Worm (Caenorhabditis elegans) whole organism, young adult: ENCODE results near the gene W01D2.3.
A peak's percentile ranks its signal among the peaks of the same experiment; 100 is the strongest.

ENCODE experiments used
- B0261.1 ChIP-seq: sonication (generic microtip); optimal IDR thresholded peaks from 2 replicates; lab custom pipeline; 2016; ENCODE audit warnings: mild to moderate bottlenecking, missing genetic modification characterization, moderate library complexity, missing compliant biosample characterization
- B0336.3 ChIP-seq: fragments of 200-800 bp; sonication (Bioruptor generic); IDR thresholded peaks from 2 replicates; pipeline ENCODE4 v1.3.6; 2022; ENCODE audit warnings: missing genetic modification characterization, missing compliant biosample characterization
- D2030.7 ChIP-seq: fragments of 200-800 bp; sonication (Bioruptor generic); IDR thresholded peaks from 2 replicates; pipeline ENCODE4 v1.3.6; 2022; ENCODE audit warnings: missing genetic modification reagents, missing genetic modification characterization, missing compliant biosample characterization
- F23B12.7 ChIP-seq: sonication (generic microtip); optimal IDR thresholded peaks from 2 replicates; lab custom pipeline; 2017; ENCODE audit warnings: missing genetic modification characterization, mild to moderate bottlenecking, missing compliant biosample characterization, antibody characterized with exemption, moderate library complexity; ENCODE audit not compliant: insufficient read depth
- F33H1.4 ChIP-seq: fragments of 200-800 bp; sonication (Bioruptor generic); IDR thresholded peaks from 2 replicates; pipeline ENCODE4 v1.3.6; 2022; ENCODE audit warnings: missing genetic modification reagents, missing genetic modification characterization, missing compliant biosample characterization
- F49E8.2 ChIP-seq: sonication (generic microtip); optimal IDR thresholded peaks from 3 replicates; lab custom pipeline; 2017; ENCODE audit warnings: missing genetic modification characterization, mild to moderate bottlenecking, missing compliant biosample characterization, antibody characterized with exemption, moderate library complexity; ENCODE audit not compliant: insufficient read depth
- T07F8.4 ChIP-seq: sonication (generic microtip); optimal IDR thresholded peaks from 2 replicates; lab custom pipeline; 2016; ENCODE audit warnings: mild to moderate bottlenecking, missing genetic modification characterization, moderate library complexity, missing compliant biosample characterization
- Y56A3A.18 ChIP-seq: fragments of 200-800 bp; sonication (Bioruptor generic); IDR thresholded peaks from 2 replicates; pipeline ENCODE4 v1.3.6; 2022; ENCODE audit warnings: missing genetic modification reagents, missing genetic modification characterization, missing compliant biosample characterization
- ZK185.1 ChIP-seq: sonication (generic microtip); optimal IDR thresholded peaks from 2 replicates; lab custom pipeline; 2016; ENCODE audit warnings: mild to moderate bottlenecking, missing genetic modification characterization, missing compliant biosample characterization; ENCODE audit not compliant: poor library complexity, severe bottlenecking
- ama-1 ChIP-seq, 3 experiments: fragments of 150-350 bp in 1 of 3; sonication (generic microtip) in 2 of 3; optimal IDR thresholded peaks; 2 replicates each; lab custom pipeline; 2014 to 2018; ENCODE audit warnings: missing biosample characterization in 2 of 3, missing genetic modification characterization in 2 of 3, missing genetic modification reagents in 2 of 3
- aptf-3 ChIP-seq: fragments of 200-800 bp; sonication (Bioruptor generic); IDR thresholded peaks from 2 replicates; pipeline ENCODE4 v1.3.6; 2022; ENCODE audit warnings: missing genetic modification characterization, missing compliant biosample characterization
- bed-1 ChIP-seq: fragments of 200-800 bp; sonication (Bioruptor generic); IDR thresholded peaks from 2 replicates; pipeline ENCODE4 v1.3.6; 2022; ENCODE audit warnings: missing genetic modification reagents, missing genetic modification characterization, missing compliant biosample characterization
- cebp-1 ChIP-seq, 2 experiments: fragments of 200-800 bp in 1 of 2; sonication (Bioruptor generic) in 1 of 2; sonication (generic microtip) in 1 of 2; IDR thresholded peaks in 1 of 2; optimal IDR thresholded peaks in 1 of 2; 2 replicates each; pipeline versions ENCODE4 v1.3.6 to Lab custom; 2017 to 2022; ENCODE audit warnings: missing compliant biosample characterization in 2 of 2, missing genetic modification characterization in 2 of 2, mild to moderate bottlenecking in 1 of 2, missing genetic modification reagents in 1 of 2, moderate library complexity in 1 of 2
- ceh-27 ChIP-seq: fragments of 200-800 bp; sonication (Bioruptor generic); optimal IDR thresholded peaks from 2 replicates; lab custom pipeline; 2018; ENCODE audit warnings: mild to moderate bottlenecking, missing genetic modification characterization, moderate library complexity, missing compliant biosample characterization
- ceh-79 ChIP-seq: sonication (generic microtip); optimal IDR thresholded peaks from 2 replicates; lab custom pipeline; 2017; ENCODE audit warnings: mild to moderate bottlenecking, missing genetic modification characterization, missing compliant biosample characterization
- ceh-91 ChIP-seq: fragments of 200-800 bp; sonication (Bioruptor generic); IDR thresholded peaks from 2 replicates; pipeline ENCODE4 v1.3.6; 2022; ENCODE audit warnings: missing genetic modification reagents, missing genetic modification characterization, missing compliant biosample characterization
- dox-1 ChIP-seq: fragments of 200-800 bp; sonication (Bioruptor generic); IDR thresholded peaks from 2 replicates; pipeline ENCODE4 v1.3.6; 2022; ENCODE audit warnings: missing genetic modification reagents, missing genetic modification characterization, missing compliant biosample characterization
- dpl-1 ChIP-seq: fragments of 150-350 bp; optimal IDR thresholded peaks from 2 replicates; lab custom pipeline; 2014; ENCODE audit warnings: missing biosample characterization, missing genetic modification reagents, missing genetic modification characterization
- efl-1 ChIP-seq: fragments of 150-350 bp; optimal IDR thresholded peaks from 2 replicates; lab custom pipeline; 2014; ENCODE audit warnings: missing biosample characterization, missing genetic modification reagents, missing genetic modification characterization
- egrh-3 ChIP-seq: fragments of 200-800 bp; sonication (Bioruptor generic); IDR thresholded peaks from 2 replicates; pipeline ENCODE4 v1.3.6; 2022; ENCODE audit warnings: missing genetic modification reagents, missing genetic modification characterization, missing compliant biosample characterization
- ekl-4 ChIP-seq: fragments of 200-800 bp; sonication (Bioruptor generic); IDR thresholded peaks from 2 replicates; pipeline ENCODE4 v1.3.6; 2022; ENCODE audit warnings: missing genetic modification reagents, missing genetic modification characterization, missing compliant biosample characterization
- ets-4 ChIP-seq: fragments of 200-800 bp; sonication (Bioruptor generic); optimal IDR thresholded peaks from 2 replicates; lab custom pipeline; 2018; ENCODE audit warnings: mild to moderate bottlenecking, missing genetic modification characterization, missing compliant biosample characterization
- gei-17 ChIP-seq: fragments of 200-800 bp; sonication (Bioruptor generic); optimal IDR thresholded peaks from 2 replicates; lab custom pipeline; 2018; ENCODE audit warnings: mild to moderate bottlenecking, missing genetic modification characterization, missing compliant biosample characterization
- hmg-1.2 ChIP-seq: fragments of 200-800 bp; sonication (Bioruptor generic); IDR thresholded peaks from 2 replicates; pipeline ENCODE4 v1.3.6; 2022; ENCODE audit warnings: missing genetic modification reagents, missing genetic modification characterization, missing compliant biosample characterization
- hmg-20 ChIP-seq: fragments of 200-800 bp; sonication (Bioruptor generic); IDR thresholded peaks from 2 replicates; pipeline ENCODE4 v1.3.6; 2022; ENCODE audit warnings: missing genetic modification reagents, missing genetic modification characterization, missing compliant biosample characterization
- hsf-1 ChIP-seq: fragments of 200-800 bp; sonication (Bioruptor generic); IDR thresholded peaks from 2 replicates; pipeline ENCODE4 v1.3.6; 2022; ENCODE audit warnings: missing genetic modification reagents, missing genetic modification characterization, missing compliant biosample characterization
- lag-1 ChIP-seq: fragments of 200-800 bp; sonication (Bioruptor generic); IDR thresholded peaks from 2 replicates; pipeline ENCODE4 v1.3.6; 2022; ENCODE audit warnings: missing genetic modification reagents, missing genetic modification characterization, missing compliant biosample characterization
- lin-35 ChIP-seq, 3 experiments: fragments of 150-350 bp in 2 of 3; sonication (generic microtip) in 1 of 3; optimal IDR thresholded peaks; 2 replicates each; lab custom pipeline; 2014 to 2018; ENCODE audit warnings: missing biosample characterization in 3 of 3, missing genetic modification characterization in 3 of 3, missing genetic modification reagents in 3 of 3
- lin-40 ChIP-seq: sonication (generic microtip); optimal IDR thresholded peaks from 2 replicates; lab custom pipeline; 2016; ENCODE audit warnings: missing genetic modification characterization, mild to moderate bottlenecking, missing compliant biosample characterization, missing genotype, missing genetic modification reagents
- lin-54 ChIP-seq: fragments of 200-800 bp; sonication (Bioruptor generic); optimal IDR thresholded peaks from 2 replicates; lab custom pipeline; 2018; ENCODE audit warnings: mild to moderate bottlenecking, missing genetic modification characterization, missing compliant biosample characterization
- lsl-1 ChIP-seq: fragments of 200-800 bp; sonication (Bioruptor generic); optimal IDR thresholded peaks from 2 replicates; lab custom pipeline; 2018; ENCODE audit warnings: mild to moderate bottlenecking, missing genetic modification characterization, moderate library complexity, missing compliant biosample characterization
- madf-6 ChIP-seq: fragments of 200-800 bp; sonication (Bioruptor generic); IDR thresholded peaks from 2 replicates; pipeline ENCODE4 v1.3.6; 2022; ENCODE audit warnings: missing genetic modification reagents, missing genetic modification characterization, missing compliant biosample characterization
- mcd-1 ChIP-seq: fragments of 200-800 bp; sonication (Bioruptor generic); IDR thresholded peaks from 2 replicates; pipeline ENCODE4 v1.3.6; 2022; ENCODE audit warnings: missing genetic modification reagents, missing genetic modification characterization, missing compliant biosample characterization
- nfyb-1 ChIP-seq: fragments of 200-800 bp; sonication (Bioruptor generic); IDR thresholded peaks from 2 replicates; pipeline ENCODE4 v1.3.6; 2022; ENCODE audit warnings: missing genetic modification reagents, missing genetic modification characterization, missing compliant biosample characterization
- rcor-1 ChIP-seq: fragments of 200-800 bp; sonication (Bioruptor generic); IDR thresholded peaks from 2 replicates; pipeline ENCODE4 v1.3.6; 2022; ENCODE audit warnings: missing genetic modification reagents, missing genetic modification characterization, missing compliant biosample characterization
- sdz-38 ChIP-seq: sonication (generic microtip); optimal IDR thresholded peaks from 2 replicates; lab custom pipeline; 2016; ENCODE audit warnings: missing genotype, missing genetic modification characterization, missing compliant biosample characterization
- sea-2 ChIP-seq: fragments of 200-800 bp; sonication (Bioruptor generic); IDR thresholded peaks from 2 replicates; pipeline ENCODE4 v1.3.6; 2022; ENCODE audit warnings: missing genetic modification characterization, missing compliant biosample characterization
- snpc-1.3 ChIP-seq: sonication (generic microtip); optimal IDR thresholded peaks from 2 replicates; lab custom pipeline; 2017; ENCODE audit warnings: missing genetic modification characterization, mild to moderate bottlenecking, missing compliant biosample characterization, antibody characterized with exemption, moderate library complexity, missing genotype, missing genetic modification reagents; ENCODE audit not compliant: insufficient read depth
- snpc-4 ChIP-seq, 5 experiments: fragments of 150-350 bp in 1 of 5; sonication (generic microtip) in 4 of 5; optimal IDR thresholded peaks; 2 replicates each; lab custom pipeline; 2014 to 2018; ENCODE audit warnings: missing genetic modification characterization in 5 of 5, missing biosample characterization in 3 of 5, antibody characterized with exemption in 2 of 5, mild to moderate bottlenecking in 2 of 5, missing compliant biosample characterization in 2 of 5, missing genotype in 2 of 5, moderate library complexity in 2 of 5, missing genetic modification reagents in 1 of 5
- tbp1 ChIP-seq: fragments of 200-800 bp; sonication (Bioruptor generic); optimal IDR thresholded peaks from 2 replicates; lab custom pipeline; 2018; ENCODE audit warnings: mild to moderate bottlenecking, missing genetic modification characterization, missing compliant biosample characterization
- xnd-1 ChIP-seq: sonication (generic microtip); optimal IDR thresholded peaks from 2 replicates; lab custom pipeline; 2016; ENCODE audit warnings: missing genotype, missing genetic modification reagents, missing genetic modification characterization, missing compliant biosample characterization
- ztf-26 ChIP-seq: sonication (generic microtip); optimal IDR thresholded peaks from 2 replicates; lab custom pipeline; 2017; ENCODE audit warnings: missing genetic modification characterization, missing compliant biosample characterization
- ztf-28 ChIP-seq: fragments of 200-800 bp; sonication (Bioruptor generic); IDR thresholded peaks from 2 replicates; pipeline ENCODE4 v1.3.6; 2022; ENCODE audit warnings: missing genetic modification reagents, missing genetic modification characterization, missing compliant biosample characterization

W01D2.3 gene

DNA sequence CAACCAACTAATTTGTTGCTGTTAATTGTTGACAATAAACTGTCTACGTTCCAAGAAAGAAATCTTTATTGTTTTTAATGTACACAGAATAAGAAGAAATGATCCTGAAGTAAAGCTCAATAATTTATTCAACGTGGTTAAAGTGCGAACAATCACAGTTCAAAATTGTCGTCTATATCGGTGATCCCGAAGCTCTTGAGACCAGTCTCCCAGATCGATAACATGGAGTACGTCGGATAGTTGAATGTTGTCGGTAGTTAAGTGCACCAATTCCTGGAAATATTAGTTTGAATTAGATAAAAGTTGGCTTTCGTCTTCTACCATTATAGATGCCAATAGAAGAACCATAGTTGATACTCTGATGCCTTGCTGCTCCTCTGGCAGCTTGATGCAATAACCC, 12.0 kb upstream of the W01D2.3 start (continued):
- peak; percentile 38; the same call in 1 of the 2 replicates for TF ChIP-seq ekl-4

DNA sequence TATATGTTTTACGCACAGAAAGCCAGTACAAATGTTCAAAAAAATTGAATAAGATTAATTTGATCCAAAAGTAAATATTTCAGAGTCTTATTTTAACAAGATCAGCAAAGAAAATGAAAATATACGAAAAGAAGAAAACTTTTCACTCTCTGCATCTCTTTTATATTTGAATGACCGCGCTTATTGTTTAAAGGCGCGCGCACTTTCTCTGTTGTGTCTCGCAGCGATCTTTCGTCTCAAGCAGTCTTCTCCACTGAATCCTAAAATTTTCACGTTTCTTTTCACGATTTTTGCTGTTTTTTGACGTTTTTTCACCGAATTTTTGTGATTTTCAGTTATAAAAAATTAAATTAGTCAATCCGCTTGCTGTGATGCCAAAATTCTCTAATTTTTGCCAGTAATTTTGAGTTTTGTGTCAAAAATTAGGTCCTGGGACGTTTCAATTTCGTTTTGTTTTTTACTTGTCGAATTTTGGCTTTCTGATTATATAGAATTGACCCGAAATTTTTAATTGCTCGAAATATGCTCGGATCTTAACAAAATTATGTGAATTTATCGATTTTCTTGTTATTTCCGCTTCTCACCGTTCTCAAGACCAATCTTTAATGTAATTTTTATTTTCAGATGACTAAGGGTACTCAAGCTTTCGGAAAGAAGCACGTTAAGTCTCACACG, 10.9 kb upstream of the W01D2.3 start, which contains the start of gene W01D2.1:
W01D2.1 (plus strand) TSS at position 625 of the 675 bp plus-strand sequence.
- TF ChIP-seq madf-6 (GFP tag; lab: Robert Waterston, UW), result peak; percentile 68
- TF ChIP-seq hmg-20 (GFP tag; lab: Robert Waterston, UW), result no peak
- TF ChIP-seq efl-1 (GFP tag; lab: Kevin White, UChicago), result peak; percentile 67
- TF ChIP-seq aptf-3 (GFP tag; lab: Robert Waterston, UW), result no peak
- no peak for TF ChIP-seq ceh-91 (GFP tag; lab: Robert Waterston, UW)
- TF ChIP-seq bed-1 (GFP tag; lab: Robert Waterston, UW), result no peak
- TF ChIP-seq cebp-1 (GFP tag; IDR thresholded peaks at IDR 0.05; lab: Robert Waterston, UW), result no peak
- TF ChIP-seq cebp-1 (tag; optimal IDR thresholded peaks at IDR 0.05; lab: Kevin White, UChicago), result peak; percentile 27
- TF ChIP-seq ceh-79, result no peak
- TF ChIP-seq sdz-38 (tag; lab: Kevin White, UChicago), result no peak
- TF ChIP-seq B0261.1 (tag; lab: Kevin White, UChicago), result no peak
- peak; percentile 65 for TF ChIP-seq dpl-1 (GFP tag; lab: Kevin White, UChicago)
- no peak for TF ChIP-seq snpc-4 (GFP tag; optimal IDR thresholded peaks at IDR 0.05; lab: Kevin White, UChicago)
- TF ChIP-seq snpc-4 (tag; optimal IDR thresholded peaks at IDR 0.05; lab: Kevin White, UChicago), result peak in 3 of 4 experiments; percentile 28 to 60 (median 50)
- TF ChIP-seq tbp1 (GFP tag; lab: Kevin White, UChicago), result no peak
- no peak for TF ChIP-seq T07F8.4
- TF ChIP-seq Y56A3A.18, result no peak
- peak; percentile 48; the same call in 1 of the 2 replicates for TF ChIP-seq B0336.3 (GFP tag; lab: Robert Waterston, UW)
- TF ChIP-seq F33H1.4 (GFP tag; lab: Robert Waterston, UW), result peak; percentile 90
- peak in 1 of 3 experiments; percentile 64 for TF ChIP-seq lin-35 (GFP tag; optimal IDR thresholded peaks at IDR 0.05; lab: Kevin White, UChicago)
- peak; percentile 87 for TF ChIP-seq lin-54 (GFP tag; lab: Kevin White, UChicago)
- TF ChIP-seq ztf-26 (tag; lab: Kevin White, UChicago), result no peak
- TF ChIP-seq lag-1 (GFP tag; lab: Robert Waterston, UW), result no peak
- no peak for TF ChIP-seq sea-2 (GFP tag; lab: Robert Waterston, UW)
- TF ChIP-seq ets-4 (GFP tag; lab: Kevin White, UChicago), result no peak
- TF ChIP-seq gei-17 (GFP tag; lab: Kevin White, UChicago), result no peak
- peak; percentile 49 for TF ChIP-seq F23B12.7 (tag; lab: Kevin White, UChicago)
- peak; percentile 35 for TF ChIP-seq lin-40 (tag; lab: Kevin White, UChicago)
- TF ChIP-seq mcd-1, result 0 out of 2 replicates have a peak, but pooled peaks have one; percentile 36
- TF ChIP-seq D2030.7 (GFP tag; lab: Robert Waterston, UW), result peak; percentile 65; the same call in 1 of the 2 replicates
- no peak for TF ChIP-seq rcor-1 (GFP tag; lab: Robert Waterston, UW)
- peak; percentile 11; the same call in 1 of the 2 replicates for TF ChIP-seq hmg-1.2 (GFP tag; lab: Robert Waterston, UW)
- TF ChIP-seq ZK185.1, result peak; percentile 30
- TF ChIP-seq nfyb-1 (GFP tag; lab: Robert Waterston, UW), result no peak
- no peak for TF ChIP-seq ceh-27 (GFP tag; lab: Kevin White, UChicago)
- TF ChIP-seq ztf-28, result no peak
- peak; percentile 58 for TF ChIP-seq snpc-1.3 (tag; lab: Kevin White, UChicago)
- peak; percentile 6; the same call in 1 of the 2 replicates for TF ChIP-seq dox-1 (GFP tag; lab: Robert Waterston, UW)
- TF ChIP-seq xnd-1, result peak; percentile 6
- no peak for TF ChIP-seq egrh-3 (GFP tag; lab: Robert Waterston, UW)
- peak; percentile 39; the same call in 1 of the 2 replicates for TF ChIP-seq hsf-1 (GFP tag; lab: Robert Waterston, UW)
- peak; percentile 19 for TF ChIP-seq F49E8.2
- TF ChIP-seq ama-1 (optimal IDR thresholded peaks at IDR 0.05; lab: Kevin White, UChicago), result no peak
- peak in 1 of 2 experiments; percentile 10 for TF ChIP-seq ama-1 (GFP tag; optimal IDR thresholded peaks at IDR 0.05; lab: Kevin White, UChicago)
- peak; percentile 60 for TF ChIP-seq lsl-1 (GFP tag; lab: Kevin White, UChicago)
